Worm (Caenorhabditis elegans): ENCODE measurements around the gene C50H2.13.

DNA sequence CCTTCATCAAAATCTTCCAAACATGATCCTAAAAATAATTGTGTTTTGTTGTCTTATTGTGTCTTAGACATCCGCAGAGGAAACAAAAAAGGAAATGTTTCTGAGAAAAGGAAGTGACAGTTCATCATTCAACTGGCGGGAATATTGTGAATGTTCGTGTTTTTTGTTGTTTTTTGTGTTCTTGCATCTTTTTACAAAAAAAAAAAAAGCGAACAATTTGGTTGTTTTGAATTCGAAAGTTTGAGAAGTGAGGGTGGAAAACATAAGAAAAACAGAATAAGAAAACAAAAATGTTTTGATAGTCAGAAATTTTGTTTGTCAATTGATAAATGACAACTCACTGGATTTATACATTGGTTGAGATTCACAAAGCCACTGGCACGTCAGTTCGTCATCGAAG is 16.7 kb upstream of the C50H2.13 start:
- no peak for TF ChIP-seq ama-1 (optimal IDR thresholded peaks at IDR 0.05)
- TF ChIP-seq elt-2 (tag; optimal IDR thresholded peaks at IDR 0.05): no peak
- no peak for TF ChIP-seq che-1 (tag; optimal IDR thresholded peaks at IDR 0.05)
- TF ChIP-seq nhr-11 (tag; optimal IDR thresholded peaks at IDR 0.05): no peak
- TF ChIP-seq fkh-10 (GFP tag; optimal IDR thresholded peaks at IDR 0.05): no peak
- TF ChIP-seq pha-4 (tag; optimal IDR thresholded peaks at IDR 0.05): no peak
